Worm (Caenorhabditis elegans): ENCODE results near the gene ZK856.4.

DNA sequence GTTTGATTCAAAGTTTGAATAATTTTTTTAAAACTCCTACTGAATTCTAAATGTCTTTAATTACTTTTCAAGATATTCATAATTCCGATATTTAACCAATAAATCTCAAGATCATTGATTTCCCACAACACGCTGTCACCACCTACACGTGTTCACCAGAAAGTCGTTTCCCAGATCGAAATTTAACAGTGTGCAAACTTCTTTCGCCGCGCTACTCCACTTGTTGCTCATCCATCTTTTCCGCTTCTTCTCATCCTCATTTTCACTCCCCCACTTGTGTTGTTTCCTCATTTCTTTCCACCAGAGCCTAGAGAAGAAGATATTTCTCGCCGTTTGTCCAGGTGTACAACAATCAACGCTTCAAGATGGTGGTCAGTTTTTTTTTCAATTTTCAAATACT is 37.4 kb upstream of the ZK856.4 start, which contains the start of gene C51E3.9:
- TF ChIP-seq him-1 (tag; optimal IDR thresholded peaks at IDR 0.05) (no peak), W03F9.2 (tag; optimal IDR thresholded peaks at IDR 0.05) (no peak)
